Worm (Caenorhabditis elegans) whole organism, L1 larva: ENCODE measurements around the gene ZC477.7.
A peak's percentile ranks its signal among the peaks of the same experiment; 100 is the strongest.

ENCODE experiments used
- ama-1 ChIP-seq: fragments of 150-350 bp; optimal IDR thresholded peaks from 2 replicates; lab custom pipeline; 2014
- elt-3 ChIP-seq, 6 experiments: fragments of 150-350 bp in 1 of 6; sonication (generic microtip); optimal IDR thresholded peaks; 2 replicates each; lab custom pipeline; 2017 to 2018; ENCODE audit warnings: missing biosample characterization in 6 of 6, missing genetic modification characterization in 6 of 6, inconsistent platforms in 1 of 6
- ets-5 ChIP-seq: fragments of 200-800 bp; sonication (Bioruptor generic); IDR thresholded peaks from 2 replicates; pipeline ENCODE4 v1.3.6; 2022; ENCODE audit warnings: missing genetic modification characterization, missing compliant biosample characterization
- fos-1 ChIP-seq: fragments of 150-350 bp; optimal IDR thresholded peaks from 2 replicates; lab custom pipeline; 2014; ENCODE audit warnings: missing biosample characterization, missing genetic modification characterization
- sptf-1 ChIP-seq: fragments of 150-350 bp; optimal IDR thresholded peaks from 2 replicates; lab custom pipeline; 2014; ENCODE audit warnings: missing biosample characterization, missing genetic modification characterization
- unc-130 ChIP-seq: fragments of 150-350 bp; optimal IDR thresholded peaks from 2 replicates; lab custom pipeline; 2017; ENCODE audit warnings: missing biosample characterization, missing genetic modification characterization, inconsistent platforms
- unc-62 ChIP-seq: fragments of 150-350 bp; optimal IDR thresholded peaks from 2 replicates; lab custom pipeline; 2014; ENCODE audit warnings: missing biosample characterization, missing genetic modification reagents, missing genetic modification characterization

DNA sequence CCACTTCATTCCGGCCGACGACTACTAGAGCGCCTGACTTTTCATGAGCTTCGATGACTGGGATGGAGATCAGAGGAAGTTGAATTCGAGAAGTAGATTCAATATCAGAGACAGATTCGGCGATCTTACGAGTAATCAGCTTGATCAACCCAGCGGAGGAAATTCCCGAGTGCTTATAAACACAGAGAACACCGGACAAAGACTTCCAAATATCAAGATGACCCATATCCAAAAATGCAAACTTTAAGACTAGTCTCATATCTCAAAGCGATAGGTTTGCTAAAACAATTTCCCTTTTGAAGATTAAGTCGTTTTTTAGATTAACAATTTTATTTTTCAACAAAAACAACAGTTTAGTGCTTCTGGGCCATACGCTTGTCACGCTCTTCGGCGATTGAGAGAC is 27.9 kb downstream of the ZC477.7 start, which contains the start of gene Y43B11AR.3:
- TF ChIP-seq unc-62 = no peak
- no peak for TF ChIP-seq unc-130 (tag; lab: Kevin White, UChicago)
- TF ChIP-seq elt-3 (tag; optimal IDR thresholded peaks at IDR 0.05; lab: Kevin White, UChicago) = no peak
- no peak for TF ChIP-seq sptf-1 (tag; lab: Kevin White, UChicago)
- TF ChIP-seq ama-1 (lab: Kevin White, UChicago) = peak; percentile 49
- no peak for TF ChIP-seq ets-5 (GFP tag; lab: Robert Waterston, UW)
- TF ChIP-seq fos-1 (tag; lab: Kevin White, UChicago) = peak; percentile 44
